Fruit fly (Drosophila melanogaster): Measurements from ENCODE around the gene Scp2.

Scp2 gene

DNA sequence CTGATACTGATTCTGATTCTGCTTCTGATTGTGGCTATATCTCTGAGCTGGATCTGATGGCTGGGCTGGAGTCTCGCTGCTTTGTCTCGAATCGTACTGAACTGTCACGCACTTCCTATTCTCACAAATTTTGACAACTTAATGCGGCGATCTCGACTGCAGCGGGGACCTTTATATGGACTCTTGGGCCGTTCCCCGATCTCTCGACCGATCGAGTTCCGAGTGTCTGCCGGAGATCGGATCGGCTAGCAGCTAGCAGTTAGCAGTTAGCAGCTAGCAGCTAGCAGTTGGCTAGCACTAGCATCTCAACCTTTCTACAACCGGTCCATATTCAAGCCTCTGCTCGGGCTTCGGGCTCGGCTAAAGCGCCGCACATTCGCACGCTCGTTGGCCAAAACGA is 21.3 kb upstream of the Scp2 start, which contains the start of gene CG10345:
TSS of gene CG10345 (minus strand) at position 147 of the 400 bp plus-strand sequence.
- TF ChIP-seq Mio (GFP tag; optimal IDR thresholded peaks at IDR 0.05) = no peak
- TF ChIP-seq Hr83 (GFP tag; optimal IDR thresholded peaks at IDR 0.05; ENCODE audit: poor library complexity, severe bottlenecking) = no peak
- TF ChIP-seq Hr78 (GFP tag; optimal IDR thresholded peaks at IDR 0.05) = no peak
- TF ChIP-seq Dif (GFP tag; optimal IDR thresholded peaks at IDR 0.05; ENCODE audit: partially characterized antibody) = no peak
- TF ChIP-seq Vsx2 (GFP tag; optimal IDR thresholded peaks at IDR 0.05; ENCODE audit: partially characterized antibody) = no peak
- no peak for TF ChIP-seq jim (GFP tag; optimal IDR thresholded peaks at IDR 0.05)
- TF ChIP-seq h (GFP tag; optimal IDR thresholded peaks at IDR 0.05) = no peak
- TF ChIP-seq lola (GFP tag; optimal IDR thresholded peaks at IDR 0.05) = no peak
- no peak for TF ChIP-seq psq (GFP tag; optimal IDR thresholded peaks at IDR 0.05)
- no peak for TF ChIP-seq dsf (GFP tag; optimal IDR thresholded peaks at IDR 0.05; ENCODE audit: borderline replicate concordance)
- no peak for TF ChIP-seq tai (GFP tag; optimal IDR thresholded peaks at IDR 0.05)

DNA sequence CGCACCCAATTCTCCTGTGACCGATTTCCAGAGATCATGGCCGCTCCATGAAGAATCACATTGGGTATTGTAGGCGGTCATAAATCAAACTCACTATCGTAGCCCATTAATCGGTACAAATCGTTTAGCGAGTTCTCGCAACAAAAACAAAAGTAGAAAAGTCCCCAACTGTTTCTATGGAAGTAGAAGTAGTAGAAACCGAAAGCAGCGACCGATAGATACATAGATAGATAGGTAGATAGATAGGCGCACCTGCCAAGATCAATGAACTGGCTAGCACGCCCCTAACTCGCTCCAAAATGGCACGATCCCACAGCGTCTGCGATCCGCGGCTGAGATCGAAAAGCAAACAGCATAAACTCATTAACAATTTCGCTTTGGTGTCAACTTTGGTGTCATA is 17.3 kb upstream of the Scp2 start:
- TF ChIP-seq rgr (GFP tag; optimal IDR thresholded peaks at IDR 0.05) (no peak), foxo (GFP tag; optimal IDR thresholded peaks at IDR 0.05) (no peak), CrebA (GFP tag; optimal IDR thresholded peaks at IDR 0.05; ENCODE audit: borderline replicate concordance) (no peak), pan (optimal IDR thresholded peaks at IDR 0.05) (no peak), ey (GFP tag; optimal IDR thresholded peaks at IDR 0.05) (no peak), Hnf4 (GFP tag; optimal IDR thresholded peaks at IDR 0.05) (no peak), sage (GFP tag; optimal IDR thresholded peaks at IDR 0.05) (no peak), Vsx2 (GFP tag; optimal IDR thresholded peaks at IDR 0.05; ENCODE audit: partially characterized antibody) (no peak), GATAd (GFP tag; optimal IDR thresholded peaks at IDR 0.05) (no peak), Mio (GFP tag; optimal IDR thresholded peaks at IDR 0.05) (no peak), N (GFP tag; optimal IDR thresholded peaks at IDR 0.05) (no peak), jim (GFP tag; optimal IDR thresholded peaks at IDR 0.05) (no peak), Jra (GFP tag; optimal IDR thresholded peaks at IDR 0.05) (no peak), dsf (GFP tag; optimal IDR thresholded peaks at IDR 0.05; ENCODE audit: borderline replicate concordance) (no peak), h (GFP tag; optimal IDR thresholded peaks at IDR 0.05) (no peak), Hr78 (GFP tag; optimal IDR thresholded peaks at IDR 0.05) (no peak)

DNA sequence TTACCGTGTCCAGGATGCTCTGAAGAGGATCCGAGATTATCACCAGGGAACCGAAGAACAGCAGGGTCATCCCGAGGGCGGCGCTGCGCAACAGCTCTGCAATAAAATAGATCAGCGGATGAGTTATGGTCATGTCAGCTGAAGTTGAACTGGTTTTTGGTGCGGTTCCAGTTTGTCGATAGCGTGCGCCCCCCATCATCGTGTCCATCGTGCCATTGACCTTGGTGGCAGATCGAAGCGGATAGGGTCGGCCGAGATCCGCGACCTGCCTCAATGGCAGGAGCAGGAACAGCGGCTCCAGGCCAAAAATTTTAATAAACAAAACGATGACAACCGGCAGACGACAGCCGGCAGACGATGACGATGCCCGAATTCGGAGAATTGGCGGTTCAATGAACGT is 16.2 kb upstream of the Scp2 start:
- TF ChIP-seq fru (GFP tag; optimal IDR thresholded peaks at IDR 0.05) = no peak
- TF ChIP-seq lola (GFP tag; optimal IDR thresholded peaks at IDR 0.05) = no peak
- no peak for TF ChIP-seq br (GFP tag; optimal IDR thresholded peaks at IDR 0.05)
- TF ChIP-seq Dfd (GFP tag; optimal IDR thresholded peaks at IDR 0.05) = no peak
- no peak for TF ChIP-seq Sp1 (GFP tag; optimal IDR thresholded peaks at IDR 0.05)
- no peak for TF ChIP-seq jim (GFP tag; optimal IDR thresholded peaks at IDR 0.05)
- no peak for TF ChIP-seq dsf (GFP tag; optimal IDR thresholded peaks at IDR 0.05; ENCODE audit: borderline replicate concordance)
- no peak for TF ChIP-seq ey (GFP tag; optimal IDR thresholded peaks at IDR 0.05)
- TF ChIP-seq sv (GFP tag; optimal IDR thresholded peaks at IDR 0.05) = no peak
- no peak for TF ChIP-seq pan (optimal IDR thresholded peaks at IDR 0.05)
- no peak for TF ChIP-seq woc (GFP tag; optimal IDR thresholded peaks at IDR 0.05)
- no peak for TF ChIP-seq Rel (GFP tag; optimal IDR thresholded peaks at IDR 0.05)
- TF ChIP-seq Rel (tag; optimal IDR thresholded peaks at IDR 0.05) = no peak

DNA sequence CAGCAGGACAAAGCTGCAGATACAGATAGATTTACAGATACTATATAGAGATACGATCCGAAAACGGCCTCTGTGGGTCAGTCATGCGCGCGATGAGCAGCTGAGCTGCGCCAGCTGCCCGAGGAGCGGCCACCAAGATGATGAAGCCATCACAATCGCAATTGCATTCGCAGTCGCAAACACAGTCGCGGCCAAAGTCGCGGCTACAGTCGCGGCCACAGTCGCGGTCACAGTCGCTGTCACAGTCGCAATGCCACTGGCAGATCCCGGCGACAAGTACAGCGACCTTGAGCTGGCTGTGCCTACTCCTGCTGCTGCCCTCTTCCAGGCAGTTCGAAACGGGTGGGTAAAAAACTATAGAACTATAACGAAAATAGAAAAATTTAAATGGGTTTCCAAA is 11.5 kb upstream of the Scp2 start:
- TF ChIP-seq Myc (optimal IDR thresholded peaks at IDR 0.05) = no peak
- TF ChIP-seq Dfd (GFP tag; optimal IDR thresholded peaks at IDR 0.05) = no peak
- no peak for TF ChIP-seq Sp1 (GFP tag; optimal IDR thresholded peaks at IDR 0.05)
- TF ChIP-seq usp (GFP tag; optimal IDR thresholded peaks at IDR 0.05) = no peak
- TF ChIP-seq CrebA (GFP tag; optimal IDR thresholded peaks at IDR 0.05; ENCODE audit: borderline replicate concordance) = no peak
- TF ChIP-seq Jra (GFP tag; optimal IDR thresholded peaks at IDR 0.05) = no peak
- TF ChIP-seq GATAd (GFP tag; optimal IDR thresholded peaks at IDR 0.05) = no peak
- no peak for TF ChIP-seq h (GFP tag; optimal IDR thresholded peaks at IDR 0.05)
- TF ChIP-seq Mio (GFP tag; optimal IDR thresholded peaks at IDR 0.05) = no peak
- TF ChIP-seq fru (GFP tag; optimal IDR thresholded peaks at IDR 0.05) = no peak
- TF ChIP-seq Hnf4 (GFP tag; optimal IDR thresholded peaks at IDR 0.05) = no peak
- no peak for TF ChIP-seq Dif (GFP tag; optimal IDR thresholded peaks at IDR 0.05; ENCODE audit: partially characterized antibody)
- no peak for TF ChIP-seq Hr83 (GFP tag; optimal IDR thresholded peaks at IDR 0.05; ENCODE audit: poor library complexity, severe bottlenecking)
- no peak for TF ChIP-seq psq (GFP tag; optimal IDR thresholded peaks at IDR 0.05)
- TF ChIP-seq HLH106 (tag; optimal IDR thresholded peaks at IDR 0.05) = no peak
- TF ChIP-seq Abd-B (GFP tag; optimal IDR thresholded peaks at IDR 0.05) = no peak
